Worm (Caenorhabditis elegans) whole organism, L2 larva: ENCODE data around the gene elc-1.

ENCODE experiments used
- C34F6.9 ChIP-seq: fragments of 150-350 bp; optimal IDR thresholded peaks from 2 replicates; lab custom pipeline; 2014; ENCODE audit warnings: missing biosample characterization, missing genetic modification characterization
- F13H6.1 ChIP-seq: sonication (generic microtip); optimal IDR thresholded peaks from 2 replicates; lab custom pipeline; 2016; ENCODE audit warnings: missing genetic modification characterization, missing compliant biosample characterization
- R02D3.7 ChIP-seq: fragments of 150-350 bp; optimal IDR thresholded peaks from 2 replicates; lab custom pipeline; 2014; ENCODE audit warnings: missing biosample characterization, missing genetic modification characterization
- Y55F3AM.14 ChIP-seq: fragments of 200-800 bp; sonication (Bioruptor generic); optimal IDR thresholded peaks from 2 replicates; lab custom pipeline; 2018; ENCODE audit warnings: mild to moderate bottlenecking, missing genetic modification characterization, missing compliant biosample characterization
- alr-1 ChIP-seq: fragments of 150-350 bp; optimal IDR thresholded peaks from 2 replicates; lab custom pipeline; 2014; ENCODE audit warnings: missing biosample characterization, missing genetic modification characterization
- aly-2 ChIP-seq: fragments of 150-350 bp; optimal IDR thresholded peaks from 2 replicates; lab custom pipeline; 2014; ENCODE audit warnings: missing biosample characterization, missing genetic modification characterization
- ama-1 ChIP-seq: fragments of 150-350 bp; optimal IDR thresholded peaks from 2 replicates; lab custom pipeline; 2018; ENCODE audit warnings: inconsistent platforms
- blmp-1 ChIP-seq: sonication (generic microtip); optimal IDR thresholded peaks from 2 replicates; lab custom pipeline; 2017; ENCODE audit warnings: missing genetic modification characterization, mild to moderate bottlenecking, missing compliant biosample characterization, antibody characterized with exemption, moderate library complexity; ENCODE audit not compliant: insufficient read depth
- crh-2 ChIP-seq: sonication (generic microtip); optimal IDR thresholded peaks from 2 replicates; lab custom pipeline; 2017; ENCODE audit warnings: missing biosample characterization, missing genetic modification characterization
- egl-27 ChIP-seq: sonication (generic microtip); optimal IDR thresholded peaks from 3 replicates; lab custom pipeline; 2017; ENCODE audit warnings: missing biosample characterization, missing genetic modification reagents, missing genetic modification characterization
- elt-1 ChIP-seq: fragments of 150-350 bp; optimal IDR thresholded peaks from 2 replicates; lab custom pipeline; 2014; ENCODE audit warnings: missing biosample characterization, missing genetic modification characterization
- elt-3 ChIP-seq: sonication (generic microtip); optimal IDR thresholded peaks from 2 replicates; lab custom pipeline; 2017; ENCODE audit warnings: missing biosample characterization, missing genetic modification characterization
- fos-1 ChIP-seq: fragments of 150-350 bp; optimal IDR thresholded peaks from 2 replicates; lab custom pipeline; 2014; ENCODE audit warnings: missing biosample characterization, missing genetic modification characterization
- gmeb-1 ChIP-seq: fragments of 150-350 bp; optimal IDR thresholded peaks from 2 replicates; lab custom pipeline; 2014; ENCODE audit warnings: missing biosample characterization, missing genetic modification characterization
- lin-13 ChIP-seq: fragments of 150-350 bp; optimal IDR thresholded peaks from 2 replicates; lab custom pipeline; 2014; ENCODE audit warnings: missing biosample characterization, missing genetic modification reagents, missing genetic modification characterization
- lin-39 ChIP-seq: fragments of 150-350 bp; optimal IDR thresholded peaks from 2 replicates; lab custom pipeline; 2014; ENCODE audit warnings: missing biosample characterization, missing genetic modification reagents, missing genetic modification characterization
- lsy-2 ChIP-seq, 2 experiments: fragments of 150-350 bp in 1 of 2; sonication (generic microtip) in 1 of 2; optimal IDR thresholded peaks; 2 replicates each; lab custom pipeline; 2014 to 2017; ENCODE audit warnings: missing biosample characterization in 2 of 2, missing genetic modification characterization in 2 of 2
- mab-5 ChIP-seq: fragments of 150-350 bp; optimal IDR thresholded peaks from 2 replicates; lab custom pipeline; 2014; ENCODE audit warnings: missing biosample characterization, missing genetic modification characterization
- mbf-1 ChIP-seq: sonication (generic microtip); optimal IDR thresholded peaks from 2 replicates; lab custom pipeline; 2017; ENCODE audit warnings: missing biosample characterization, missing genetic modification characterization
- nhr-12 ChIP-seq: fragments of 150-350 bp; optimal IDR thresholded peaks from 2 replicates; lab custom pipeline; 2014; ENCODE audit warnings: missing biosample characterization, missing genetic modification characterization
- nhr-129 ChIP-seq: fragments of 150-350 bp; optimal IDR thresholded peaks from 2 replicates; lab custom pipeline; 2014; ENCODE audit warnings: missing biosample characterization, missing genetic modification characterization
- nhr-21 ChIP-seq: fragments of 150-350 bp; optimal IDR thresholded peaks from 2 replicates; lab custom pipeline; 2014; ENCODE audit warnings: missing biosample characterization, missing genetic modification characterization
- nhr-237 ChIP-seq: fragments of 150-350 bp; optimal IDR thresholded peaks from 2 replicates; lab custom pipeline; 2014; ENCODE audit warnings: missing biosample characterization, missing genetic modification characterization
- nhr-77 ChIP-seq: fragments of 150-350 bp; optimal IDR thresholded peaks from 2 replicates; lab custom pipeline; 2014; ENCODE audit warnings: missing biosample characterization, missing genetic modification characterization
- sem-4 ChIP-seq: fragments of 150-350 bp; optimal IDR thresholded peaks from 2 replicates; lab custom pipeline; 2014; ENCODE audit warnings: missing biosample characterization, missing genetic modification reagents, missing genetic modification characterization
- sma-3 ChIP-seq: sonication (generic microtip); optimal IDR thresholded peaks from 2 replicates; lab custom pipeline; 2016; ENCODE audit warnings: missing genetic modification reagents, missing genetic modification characterization, missing compliant biosample characterization
- sma-9 ChIP-seq, 2 experiments: fragments of 150-350 bp in 1 of 2; sonication (generic microtip) in 1 of 2; optimal IDR thresholded peaks; 2 replicates each; lab custom pipeline; 2014 to 2016; ENCODE audit warnings: missing genetic modification characterization in 2 of 2, mild to moderate bottlenecking in 1 of 2, missing biosample characterization in 1 of 2, missing compliant biosample characterization in 1 of 2, missing genetic modification reagents in 1 of 2, moderate library complexity in 1 of 2
- snpc-4 ChIP-seq: fragments of 150-350 bp; optimal IDR thresholded peaks from 2 replicates; lab custom pipeline; 2014; ENCODE audit warnings: missing biosample characterization, missing genetic modification characterization
- unc-39 ChIP-seq: fragments of 150-350 bp; optimal IDR thresholded peaks from 2 replicates; lab custom pipeline; 2014; ENCODE audit warnings: missing biosample characterization, missing genetic modification characterization
- unc-55 ChIP-seq: fragments of 150-350 bp; sonication (generic microtip); optimal IDR thresholded peaks from 3 replicates; lab custom pipeline; 2014; ENCODE audit warnings: missing biosample characterization, missing genetic modification reagents, missing genetic modification characterization
- unc-62 ChIP-seq: fragments of 150-350 bp; optimal IDR thresholded peaks from 2 replicates; lab custom pipeline; 2014; ENCODE audit warnings: missing biosample characterization, missing genetic modification reagents, missing genetic modification characterization
- ztf-1 ChIP-seq: fragments of 200-800 bp; sonication (Bioruptor generic); conservative IDR thresholded peaks from 2 replicates; pipeline ENCODE4 v1.3.6; 2022; ENCODE audit warnings: missing genetic modification characterization, missing compliant biosample characterization
- ztf-11 ChIP-seq: sonication (generic microtip); optimal IDR thresholded peaks from 2 replicates; lab custom pipeline; 2017; ENCODE audit warnings: missing biosample characterization, missing genetic modification characterization

elc-1 gene

DNA sequence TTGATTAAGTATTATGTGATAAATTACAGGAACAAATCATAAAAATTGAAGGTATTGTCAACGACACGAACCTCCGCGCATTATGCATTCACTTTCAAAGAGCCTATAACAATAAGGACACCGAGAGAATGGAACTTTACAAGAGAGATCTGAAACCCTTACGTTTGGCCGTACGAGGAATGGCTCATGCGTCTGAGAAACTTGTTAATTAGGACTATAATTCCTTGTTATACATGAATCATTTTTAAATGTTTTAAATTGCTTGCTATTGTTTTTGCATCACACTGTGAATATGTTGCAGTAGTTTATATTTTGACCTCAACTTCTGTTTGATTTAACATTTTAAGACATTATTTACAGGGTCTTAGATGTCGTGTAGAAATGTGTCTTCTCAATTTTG, 13.9 kb downstream of the elc-1 start, which contains the start of gene pals-18:
TSS of gene pals-18 (plus strand) at position 301 of the 400 bp plus-strand sequence.
- no peak for TF ChIP-seq aly-2
- no peak for TF ChIP-seq nhr-77 (tag; lab: Kevin White, UChicago)

DNA sequence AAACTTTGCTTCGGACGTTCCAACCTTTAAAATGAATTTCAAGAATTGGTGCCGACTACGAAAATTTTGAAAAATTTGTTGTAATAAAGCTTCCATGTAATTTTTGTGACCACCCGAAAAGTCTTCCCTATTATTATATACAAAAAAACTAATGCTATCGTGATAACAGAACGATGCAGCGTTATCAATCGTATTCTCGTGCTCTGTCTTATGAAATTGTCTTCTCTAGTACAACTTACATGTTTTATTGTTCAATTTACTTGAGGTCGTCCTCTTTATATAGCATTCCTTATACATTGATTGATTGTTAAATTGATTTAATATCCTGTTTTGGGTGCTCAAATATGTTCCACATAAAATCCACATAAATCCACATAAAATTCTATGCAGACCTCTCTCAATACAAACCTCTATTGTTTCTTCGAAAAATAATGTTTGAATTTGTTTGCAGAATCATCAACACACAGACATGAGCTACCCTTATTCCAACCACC, 15.4 kb downstream of the elc-1 start, which contains the start of gene pals-19:
TSS of gene pals-19 (plus strand) at position 444 of the 494 bp plus-strand sequence.
- TF ChIP-seq ztf-11 (no peak), snpc-4 (tag; lab: Kevin White, UChicago) (no peak), fos-1 (tag; lab: Kevin White, UChicago) (peak; percentile 82)

- TF ChIP-seq nhr-21 (tag; lab: Kevin White, UChicago) (no peak), Y55F3AM.14 (no peak)
Measured at ce11 chrIII:1399670-1400069, 17.3 kb downstream of the elc-1 start, which contains the start of gene pals-16. Gene pals-16 (plus strand): TSS chrIII:1399970.

- TF ChIP-seq sma-3 (GFP tag; lab: Kevin White, UChicago) (no peak), crh-2 (tag; lab: Kevin White, UChicago) (no peak), unc-39 (no peak), mab-5 (tag; lab: Kevin White, UChicago) (no peak), ztf-1 (no peak), lin-39 (tag; lab: Kevin White, UChicago) (no peak), sma-9 (GFP tag; optimal IDR thresholded peaks at IDR 0.05; lab: Kevin White, UChicago) (peak; percentile 45), sma-9 (tag; optimal IDR thresholded peaks at IDR 0.05; lab: Kevin White, UChicago) (no peak), fos-1 (tag; lab: Kevin White, UChicago) (peak; percentile 91), gmeb-1 (tag; lab: Kevin White, UChicago) (no peak), elt-3 (tag; lab: Kevin White, UChicago) (no peak), nhr-12 (tag; lab: Kevin White, UChicago) (no peak)
Measured at ce11 chrIII:1398183-1398582, 18.8 kb downstream of the elc-1 start.

- no peak for TF ChIP-seq sma-3 (GFP tag; lab: Kevin White, UChicago)
- peak; percentile 49 for TF ChIP-seq fos-1 (tag; lab: Kevin White, UChicago)
Measured at ce11 chrIII:1395355-1395754, 21.6 kb downstream of the elc-1 start.

ce11 chrIII:1392763-1393162, 24.2 kb downstream of the elc-1 start:
- no peak for TF ChIP-seq nhr-129 (tag; lab: Kevin White, UChicago)
- TF ChIP-seq sma-9 (GFP tag; optimal IDR thresholded peaks at IDR 0.05; lab: Kevin White, UChicago) = peak; percentile 2
- TF ChIP-seq sma-9 (tag; optimal IDR thresholded peaks at IDR 0.05; lab: Kevin White, UChicago) = no peak
- TF ChIP-seq sma-3 (GFP tag; lab: Kevin White, UChicago) = peak; percentile 26
- TF ChIP-seq elt-3 (tag; lab: Kevin White, UChicago) = no peak
- TF ChIP-seq crh-2 (tag; lab: Kevin White, UChicago) = peak; percentile 44
- TF ChIP-seq F13H6.1 (tag; lab: Kevin White, UChicago) = peak; percentile 6
- peak; percentile 21 for TF ChIP-seq gmeb-1 (tag; lab: Kevin White, UChicago)
- TF ChIP-seq fos-1 (tag; lab: Kevin White, UChicago) = peak; percentile 84
- TF ChIP-seq elt-1 = no peak

DNA sequence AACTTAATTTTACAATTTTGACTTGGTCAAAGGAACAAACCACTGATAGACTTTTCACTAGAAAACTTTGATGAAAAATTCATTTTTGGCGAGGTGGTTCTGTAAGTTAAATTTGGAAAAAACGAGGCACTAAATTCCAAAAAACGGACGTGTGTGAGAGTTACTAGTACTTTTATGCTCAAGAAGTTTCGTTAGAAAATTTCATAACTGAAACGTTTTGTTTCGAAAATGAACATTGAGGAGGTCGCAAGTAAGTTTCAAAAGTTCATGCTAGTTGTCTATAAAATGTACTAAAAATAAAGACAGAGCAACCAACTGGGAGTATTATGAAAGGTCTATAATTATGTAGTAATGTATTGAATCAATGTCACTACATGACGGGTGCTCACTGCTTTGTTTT, 25.2 kb downstream of the elc-1 start, which contains the start of gene pals-17:
TSS of gene pals-17 (minus strand) at position 101 of the 400 bp plus-strand sequence.
- no peak for TF ChIP-seq R02D3.7 (tag; lab: Kevin White, UChicago)
- no peak for TF ChIP-seq blmp-1 (tag; lab: Kevin White, UChicago)
- no peak for TF ChIP-seq ztf-11
- TF ChIP-seq mab-5 (tag; lab: Kevin White, UChicago) = no peak
- TF ChIP-seq C34F6.9 (tag; lab: Kevin White, UChicago) = no peak
- TF ChIP-seq alr-1 (tag; lab: Kevin White, UChicago) = no peak
- TF ChIP-seq lsy-2 (tag; optimal IDR thresholded peaks at IDR 0.05; lab: Kevin White, UChicago) = no peak
- no peak for TF ChIP-seq sem-4 (tag; lab: Kevin White, UChicago)
- TF ChIP-seq lin-13 (GFP tag; lab: Kevin White, UChicago) = no peak
- no peak for TF ChIP-seq unc-55
- TF ChIP-seq egl-27 (tag; lab: Kevin White, UChicago) = no peak
- TF ChIP-seq nhr-237 = no peak
- no peak for TF ChIP-seq unc-62 (GFP tag; lab: Kevin White, UChicago)
- TF ChIP-seq sma-3 (GFP tag; lab: Kevin White, UChicago) = no peak
- TF ChIP-seq gmeb-1 (tag; lab: Kevin White, UChicago) = no peak
- TF ChIP-seq ama-1 (lab: Kevin White, UChicago) = no peak
- TF ChIP-seq mbf-1 = no peak
